Worm (Caenorhabditis elegans) whole organism, L3 larva: ENCODE measurements around the gene mrpl-53.

Experiments used
- ama-1 ChIP-seq: fragments of 150-350 bp; optimal IDR thresholded peaks from 2 replicates; lab custom pipeline; 2018
- ceh-28 ChIP-seq: fragments of 150-350 bp; optimal IDR thresholded peaks from 2 replicates; lab custom pipeline; 2014; ENCODE audit warnings: missing biosample characterization, missing genetic modification reagents, missing genetic modification characterization
- ceh-82 ChIP-seq: fragments of 150-350 bp; optimal IDR thresholded peaks from 2 replicates; lab custom pipeline; 2014; ENCODE audit warnings: missing biosample characterization, missing genetic modification characterization
- egl-27 ChIP-seq: sonication (generic microtip); optimal IDR thresholded peaks from 4 replicates; lab custom pipeline; 2017; ENCODE audit warnings: missing biosample characterization, missing genetic modification reagents, missing genetic modification characterization
- elt-3 ChIP-seq, 3 experiments: fragments of 150-350 bp in 1 of 3; sonication (generic microtip) in 2 of 3; optimal IDR thresholded peaks; 2 replicates in 2 of 3; 4 replicates in 1 of 3; lab custom pipeline; 2014 to 2017; ENCODE audit warnings: missing biosample characterization in 3 of 3, missing genetic modification characterization in 3 of 3
- fos-1 ChIP-seq: fragments of 150-350 bp; optimal IDR thresholded peaks from 2 replicates; lab custom pipeline; 2014; ENCODE audit warnings: missing biosample characterization, missing genetic modification characterization
- mdl-1 ChIP-seq: fragments of 150-350 bp; optimal IDR thresholded peaks from 2 replicates; lab custom pipeline; 2014; ENCODE audit warnings: missing biosample characterization, missing genetic modification characterization
- nhr-43 ChIP-seq: sonication (generic microtip); optimal IDR thresholded peaks from 2 replicates; lab custom pipeline; 2016; ENCODE audit warnings: mild to moderate bottlenecking, missing genetic modification characterization, missing compliant biosample characterization; ENCODE audit not compliant: poor library complexity, severe bottlenecking
- pqm-1 ChIP-seq: fragments of 150-350 bp; optimal IDR thresholded peaks from 2 replicates; lab custom pipeline; 2017; ENCODE audit warnings: missing biosample characterization, missing genetic modification characterization, inconsistent platforms
- ztf-11 ChIP-seq: fragments of 150-350 bp; optimal IDR thresholded peaks from 2 replicates; lab custom pipeline; 2014; ENCODE audit warnings: missing biosample characterization, missing genetic modification characterization

DNA sequence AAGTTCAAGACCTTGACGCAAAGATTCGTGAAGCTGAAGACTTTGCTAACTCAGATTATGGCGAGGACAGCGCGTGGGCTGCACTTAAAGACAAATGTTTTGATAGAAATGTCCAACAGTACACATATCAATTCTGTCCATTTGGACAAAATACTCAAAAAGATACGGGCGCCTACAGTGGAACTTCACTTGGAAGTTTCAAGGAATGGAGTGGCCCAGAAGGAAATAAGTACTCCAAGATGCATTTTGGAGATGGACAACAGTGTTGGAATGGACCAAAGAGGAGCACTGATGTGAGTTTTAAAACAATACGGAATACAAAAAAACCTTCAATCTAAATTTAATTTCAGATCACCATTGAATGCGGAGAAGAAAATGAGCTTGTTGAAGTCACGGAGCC is 28.5 kb downstream of the mrpl-53 start:
- TF ChIP-seq fos-1: no peak
- no peak for TF ChIP-seq egl-27 (tag; lab: Kevin White, UChicago)
- TF ChIP-seq ceh-82 (tag; lab: Kevin White, UChicago): no peak
- TF ChIP-seq ama-1 (lab: Kevin White, UChicago): no peak
- TF ChIP-seq nhr-43 (tag; lab: Kevin White, UChicago): no peak
- TF ChIP-seq elt-3 (tag; optimal IDR thresholded peaks at IDR 0.05; lab: Kevin White, UChicago): no peak
- no peak for TF ChIP-seq mdl-1 (tag; lab: Kevin White, UChicago)
- TF ChIP-seq ceh-28: no peak
- TF ChIP-seq pqm-1 (tag; lab: Kevin White, UChicago): no peak
- TF ChIP-seq ztf-11 (tag; lab: Kevin White, UChicago): no peak
